Fruit fly (Drosophila melanogaster): Measurements from ENCODE around the gene Cpr66D.

Cpr66D gene

DNA sequence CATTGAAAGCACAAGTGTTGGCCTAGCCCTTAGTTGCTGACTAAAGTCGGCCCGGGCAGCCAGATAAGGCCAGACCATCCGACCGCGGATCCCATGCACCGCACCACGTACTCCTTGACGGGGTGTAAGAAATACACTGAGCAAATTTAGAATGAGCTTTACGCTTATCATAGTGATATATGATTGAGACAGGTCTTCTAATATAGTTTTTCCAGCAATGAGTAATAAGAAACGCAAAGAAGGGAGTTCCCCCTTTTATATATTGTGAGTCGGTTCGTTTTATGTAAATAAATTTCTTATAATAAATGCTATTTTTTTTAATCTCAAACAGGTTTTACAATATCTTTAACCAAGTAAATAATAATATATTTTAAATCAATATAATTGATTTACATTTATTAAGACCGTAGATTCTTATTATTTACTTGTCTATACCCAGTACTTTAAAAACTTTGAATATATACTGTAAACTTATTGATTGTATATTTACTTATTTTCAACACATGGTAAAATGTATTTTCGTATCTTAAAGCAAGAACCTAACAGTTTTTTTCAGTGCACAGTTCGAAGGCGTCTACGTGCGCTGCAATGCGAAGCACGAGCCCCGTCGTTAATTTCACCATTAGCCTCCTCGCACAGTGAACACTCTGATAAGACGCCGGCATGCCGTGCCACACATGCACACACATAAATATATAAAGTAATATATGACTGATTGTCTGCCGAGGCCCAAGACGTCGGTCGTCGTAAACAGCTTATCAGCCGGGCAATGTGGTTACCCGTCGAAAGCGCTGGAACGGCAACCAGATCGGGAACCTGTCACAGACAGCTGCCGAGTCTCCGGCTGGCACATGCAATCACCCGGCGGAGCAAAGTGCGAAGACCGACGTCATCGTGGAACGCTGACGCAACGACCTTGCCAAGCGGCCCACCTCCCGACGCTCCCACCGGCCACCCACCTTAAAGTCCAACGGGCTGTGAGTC is 51.9 kb downstream of the Cpr66D start (continued):
- no peak for TF ChIP-seq CG34224 (GFP tag; IDR thresholded peaks at IDR 0.05; ENCODE audit: partially characterized antibody)
- no peak for TF ChIP-seq ATbp (GFP tag; optimal IDR thresholded peaks at IDR 0.05)
- TF ChIP-seq CG2678 (tag; optimal IDR thresholded peaks at IDR 0.05) = peak; percentile 82
- peak; percentile 60; the same call in 2 of the 3 replicates for TF ChIP-seq ci (GFP tag; IDR thresholded peaks at IDR 0.05)
- TF ChIP-seq nerfin-2 (GFP tag; IDR thresholded peaks at IDR 0.05; ENCODE audit: partially characterized antibody) = no peak
- peak; percentile 84 for TF ChIP-seq CG18262 (tag; optimal IDR thresholded peaks at IDR 0.05)
- TF ChIP-seq Vsx1 (GFP tag; optimal IDR thresholded peaks at IDR 0.05) = peak; percentile 58
- peak; percentile 50; the same call in 1 of the 2 replicates for TF ChIP-seq bbx (GFP tag; IDR thresholded peaks at IDR 0.05; ENCODE audit: partially characterized antibody)
- TF ChIP-seq ftz-f1 (GFP tag; optimal IDR thresholded peaks at IDR 0.05) = peak; percentile 75
- TF ChIP-seq CG3407 (GFP tag; optimal IDR thresholded peaks at IDR 0.05) = peak; percentile 14
